Fruit fly (Drosophila melanogaster) S2 (cell line): ENCODE data around the gene CG8516.

ENCODE experiments used
- CG8478 ChIP-seq: fragments of >200 bp; optimal IDR thresholded peaks from 2 replicates; lab custom pipeline; 2018
- CTCF ChIP-seq, 2 experiments: fragments of >200 bp; optimal IDR thresholded peaks; 2 replicates each; lab custom pipeline; 2018

Gene CG8516

dm6 chr3R:9813861-9814260, 20.8 kb downstream of the CG8516 start, which contains the start of gene eloF:
eloF (plus strand) TSS chr3R:9814161.
- TF ChIP-seq CG8478 (lab: Kevin White, UChicago) (no peak), CTCF (optimal IDR thresholded peaks at IDR 0.05; lab: Kevin White, UChicago) (no peak)

- TF ChIP-seq CTCF (optimal IDR thresholded peaks at IDR 0.05; lab: Kevin White, UChicago) = no peak
- no peak for TF ChIP-seq CG8478 (lab: Kevin White, UChicago)
Observed at dm6 chr3R:9816879-9817278, 23.8 kb downstream of the CG8516 start, which contains the start of gene CG16904. CG16904 (minus strand) TSS chr3R:9816979.

dm6 chr3R:9818295-9818694, 25.2 kb downstream of the CG8516 start, which contains the start of gene CG9459:
CG9459 (minus strand) TSS chr3R:9818395.
- TF ChIP-seq CG8478 (lab: Kevin White, UChicago) = no peak
- no peak for TF ChIP-seq CTCF (optimal IDR thresholded peaks at IDR 0.05; lab: Kevin White, UChicago)

- TF ChIP-seq CG8478 (lab: Kevin White, UChicago) = no peak
- no peak for TF ChIP-seq CTCF (optimal IDR thresholded peaks at IDR 0.05; lab: Kevin White, UChicago)
Observed at dm6 chr3R:9819777-9820176, 26.7 kb downstream of the CG8516 start, which contains the start of gene CG9458. CG9458 (minus strand) TSS chr3R:9819877.

dm6 chr3R:9821091-9821490, 28.0 kb downstream of the CG8516 start, which contains the start of gene CG42857:
CG42857 (minus strand) TSS chr3R:9821191.
- no peak for TF ChIP-seq CTCF (optimal IDR thresholded peaks at IDR 0.05; lab: Kevin White, UChicago)
- no peak for TF ChIP-seq CG8478 (lab: Kevin White, UChicago)

- TF ChIP-seq CG8478 (lab: Kevin White, UChicago) (no peak), CTCF (optimal IDR thresholded peaks at IDR 0.05; lab: Kevin White, UChicago) (no peak)
Observed at dm6 chr3R:9823723-9824122, 30.6 kb downstream of the CG8516 start, which contains the start of gene CG34302. CG34302 (minus strand) TSS chr3R:9823823.
